Worm (Caenorhabditis elegans) whole organism, L4 larva: Measurements from ENCODE around the gene spop-1.
A peak's percentile ranks its signal among the peaks of the same experiment; 100 is the strongest.

Experiments used
- F26F4.8 ChIP-seq: fragments of 200-800 bp; sonication (Bioruptor generic); conservative IDR thresholded peaks from 2 replicates; pipeline ENCODE4 v1.3.6; 2022; ENCODE audit warnings: missing genetic modification characterization, missing compliant biosample characterization
- F37D6.2 ChIP-seq: sonication (generic microtip); optimal IDR thresholded peaks from 2 replicates; lab custom pipeline; 2016; ENCODE audit warnings: mild to moderate bottlenecking, missing genetic modification characterization, missing compliant biosample characterization
- F49E8.2 ChIP-seq: sonication (generic microtip); optimal IDR thresholded peaks from 2 replicates; lab custom pipeline; 2016; ENCODE audit warnings: missing compliant biosample characterization, mild to moderate bottlenecking, missing genetic modification characterization, borderline replicate concordance
- T20F7.1 ChIP-seq: fragments of 200-800 bp; sonication (Bioruptor generic); optimal IDR thresholded peaks from 2 replicates; lab custom pipeline; 2018; ENCODE audit warnings: mild to moderate bottlenecking, missing genetic modification characterization, missing compliant biosample characterization
- Y105C5A.15 ChIP-seq: fragments of 200-800 bp; sonication (Bioruptor generic); IDR thresholded peaks from 2 replicates; pipeline ENCODE4 v1.3.6; 2022; ENCODE audit warnings: missing genetic modification characterization, missing compliant biosample characterization
- Y48G9A.11 ChIP-seq: fragments of 200-800 bp; sonication (Bioruptor generic); IDR thresholded peaks from 2 replicates; pipeline ENCODE4 v1.3.6; 2022; ENCODE audit warnings: missing genetic modification reagents, missing genetic modification characterization, missing compliant biosample characterization
- Y75B8A.6 ChIP-seq: fragments of 200-800 bp; sonication (Bioruptor generic); IDR thresholded peaks from 2 replicates; pipeline ENCODE4 v1.3.6; 2022; ENCODE audit warnings: missing genetic modification reagents, missing genetic modification characterization, missing compliant biosample characterization
- ceh-20 ChIP-seq: fragments of 200-800 bp; sonication (Bioruptor generic); IDR thresholded peaks from 2 replicates; pipeline ENCODE4 v1.3.6; 2022; ENCODE audit warnings: missing genetic modification reagents, missing genetic modification characterization, missing compliant biosample characterization
- ceh-32 ChIP-seq: sonication (generic microtip); optimal IDR thresholded peaks from 2 replicates; lab custom pipeline; 2016; ENCODE audit warnings: mild to moderate bottlenecking, missing genetic modification characterization, missing compliant biosample characterization; ENCODE audit not compliant: poor library complexity
- ceh-62 ChIP-seq: sonication (generic microtip); optimal IDR thresholded peaks from 2 replicates; lab custom pipeline; 2017; ENCODE audit warnings: missing biosample characterization, missing genetic modification characterization
- cey-2 ChIP-seq: sonication (generic microtip); optimal IDR thresholded peaks from 3 replicates; lab custom pipeline; 2017; ENCODE audit warnings: missing genetic modification characterization, mild to moderate bottlenecking, missing compliant biosample characterization, antibody characterized with exemption, borderline replicate concordance; ENCODE audit not compliant: insufficient read depth
- daf-16 ChIP-seq, 3 experiments: sonication (generic microtip); optimal IDR thresholded peaks; 2 replicates each; lab custom pipeline; 2016 to 2017; ENCODE audit warnings: missing genetic modification characterization in 3 of 3, missing genetic modification reagents in 3 of 3, mild to moderate bottlenecking in 2 of 3, missing compliant biosample characterization in 2 of 3, missing biosample characterization in 1 of 3, moderate library complexity in 1 of 3
- daf-19 ChIP-seq: fragments of 200-800 bp; sonication (Bioruptor generic); conservative IDR thresholded peaks from 2 replicates; pipeline ENCODE4 v1.3.6; 2022; ENCODE audit warnings: missing genetic modification characterization, missing compliant biosample characterization
- dmd-6 ChIP-seq: fragments of 200-800 bp; sonication (Bioruptor generic); IDR thresholded peaks from 2 replicates; pipeline ENCODE4 v1.3.6; 2022; ENCODE audit warnings: missing genetic modification reagents, missing genetic modification characterization, missing compliant biosample characterization
- egl-27 ChIP-seq: sonication (generic microtip); optimal IDR thresholded peaks from 3 replicates; lab custom pipeline; 2017; ENCODE audit warnings: missing biosample characterization, missing genetic modification reagents, missing genetic modification characterization
- hif-1 ChIP-seq, 2 experiments: sonication (generic microtip); optimal IDR thresholded peaks; 2 replicates each; lab custom pipeline; 2016 to 2017; ENCODE audit warnings: missing compliant biosample characterization in 2 of 2, missing genetic modification characterization in 2 of 2, missing genetic modification reagents in 2 of 2, missing genotype in 2 of 2, mild to moderate bottlenecking in 1 of 2
- lin-1 ChIP-seq: fragments of 200-800 bp; sonication (Bioruptor generic); IDR thresholded peaks from 2 replicates; pipeline ENCODE4 v1.3.6; 2022; ENCODE audit warnings: missing genetic modification reagents, missing genetic modification characterization, missing compliant biosample characterization
- lin-13 ChIP-seq: fragments of 150-350 bp; optimal IDR thresholded peaks from 2 replicates; lab custom pipeline; 2014; ENCODE audit warnings: missing biosample characterization, missing genetic modification reagents, missing genetic modification characterization
- lin-15B ChIP-seq: fragments of 150-350 bp; sonication (generic microtip); optimal IDR thresholded peaks from 3 replicates; lab custom pipeline; 2014; ENCODE audit warnings: missing biosample characterization, missing genetic modification characterization
- mdt-29 ChIP-seq: fragments of 200-800 bp; sonication (Bioruptor generic); IDR thresholded peaks from 2 replicates; pipeline ENCODE4 v1.3.6; 2022; ENCODE audit warnings: missing genetic modification reagents, missing genetic modification characterization, missing compliant biosample characterization
- mxl-2 ChIP-seq: fragments of 200-800 bp; sonication (Bioruptor generic); conservative IDR thresholded peaks from 2 replicates; pipeline ENCODE4 v1.3.6; 2022; ENCODE audit warnings: missing genetic modification reagents, missing genetic modification characterization, missing compliant biosample characterization
- nhr-10 ChIP-seq: fragments of 150-350 bp; optimal IDR thresholded peaks from 2 replicates; lab custom pipeline; 2014; ENCODE audit warnings: missing biosample characterization, missing genetic modification characterization
- nhr-11 ChIP-seq: fragments of 150-350 bp; optimal IDR thresholded peaks from 2 replicates; lab custom pipeline; 2014; ENCODE audit warnings: missing biosample characterization, missing genetic modification characterization
- nhr-237 ChIP-seq: sonication (generic microtip); optimal IDR thresholded peaks from 2 replicates; lab custom pipeline; 2017; ENCODE audit warnings: missing biosample characterization, missing genetic modification characterization
- nhr-25 ChIP-seq: sonication (generic microtip); optimal IDR thresholded peaks from 2 replicates; lab custom pipeline; 2017; ENCODE audit warnings: missing genetic modification characterization, mild to moderate bottlenecking, missing compliant biosample characterization, antibody characterized with exemption, moderate library complexity, borderline replicate concordance; ENCODE audit not compliant: insufficient read depth
- nhr-28 ChIP-seq: fragments of 150-350 bp; optimal IDR thresholded peaks from 2 replicates; lab custom pipeline; 2014; ENCODE audit warnings: missing biosample characterization, missing genetic modification characterization
- nhr-41 ChIP-seq: fragments of 200-800 bp; sonication (Bioruptor generic); IDR thresholded peaks from 2 replicates; pipeline ENCODE4 v1.3.6; 2022; ENCODE audit warnings: missing genetic modification reagents, missing genetic modification characterization, missing compliant biosample characterization
- nhr-42 ChIP-seq: fragments of 200-800 bp; sonication (Bioruptor generic); IDR thresholded peaks from 2 replicates; pipeline ENCODE4 v1.3.6; 2022; ENCODE audit warnings: missing genetic modification characterization, missing compliant biosample characterization
- nhr-76 ChIP-seq: fragments of 150-350 bp; optimal IDR thresholded peaks from 2 replicates; lab custom pipeline; 2014; ENCODE audit warnings: missing biosample characterization, missing genetic modification characterization
- nhr-77 ChIP-seq: fragments of 150-350 bp; optimal IDR thresholded peaks from 2 replicates; lab custom pipeline; 2014; ENCODE audit warnings: missing biosample characterization, missing genetic modification characterization
- pqm-1 ChIP-seq: sonication (generic microtip); optimal IDR thresholded peaks from 2 replicates; lab custom pipeline; 2017; ENCODE audit warnings: missing biosample characterization, missing genetic modification characterization
- rbr-2 ChIP-seq: sonication (generic microtip); optimal IDR thresholded peaks from 2 replicates; lab custom pipeline; 2016; ENCODE audit warnings: missing genotype, missing genetic modification characterization, missing compliant biosample characterization
- saeg-2 ChIP-seq: fragments of 200-800 bp; sonication (Bioruptor generic); IDR thresholded peaks from 2 replicates; pipeline ENCODE4 v1.3.6; 2022; ENCODE audit warnings: missing genetic modification reagents, missing genetic modification characterization, missing compliant biosample characterization
- spr-1 ChIP-seq: sonication (generic microtip); optimal IDR thresholded peaks from 2 replicates; lab custom pipeline; 2016; ENCODE audit warnings: mild to moderate bottlenecking, missing genetic modification characterization, missing compliant biosample characterization
- spr-3 ChIP-seq: fragments of 200-800 bp; sonication (Bioruptor generic); optimal IDR thresholded peaks from 2 replicates; lab custom pipeline; 2018; ENCODE audit warnings: mild to moderate bottlenecking, missing genetic modification characterization, missing compliant biosample characterization
- tra-1 ChIP-seq: fragments of 200-800 bp; sonication (Bioruptor generic); IDR thresholded peaks from 2 replicates; pipeline ENCODE4 v1.3.6; 2022; ENCODE audit warnings: missing genetic modification reagents, missing genetic modification characterization, missing compliant biosample characterization
- unc-39 ChIP-seq: sonication (generic microtip); optimal IDR thresholded peaks from 2 replicates; lab custom pipeline; 2017; ENCODE audit warnings: missing biosample characterization, missing genetic modification characterization
- zfp-3 ChIP-seq: fragments of 200-800 bp; sonication (Bioruptor generic); conservative IDR thresholded peaks from 2 replicates; pipeline ENCODE4 v1.3.6; 2022; ENCODE audit warnings: missing genetic modification reagents, missing genetic modification characterization, missing compliant biosample characterization
- zip-2 ChIP-seq: fragments of 150-350 bp; optimal IDR thresholded peaks from 2 replicates; lab custom pipeline; 2014; ENCODE audit warnings: missing biosample characterization, missing genetic modification characterization
- ztf-11 ChIP-seq: fragments of 150-350 bp; optimal IDR thresholded peaks from 2 replicates; lab custom pipeline; 2014; ENCODE audit warnings: missing biosample characterization, missing genetic modification characterization

The spop-1 gene

DNA sequence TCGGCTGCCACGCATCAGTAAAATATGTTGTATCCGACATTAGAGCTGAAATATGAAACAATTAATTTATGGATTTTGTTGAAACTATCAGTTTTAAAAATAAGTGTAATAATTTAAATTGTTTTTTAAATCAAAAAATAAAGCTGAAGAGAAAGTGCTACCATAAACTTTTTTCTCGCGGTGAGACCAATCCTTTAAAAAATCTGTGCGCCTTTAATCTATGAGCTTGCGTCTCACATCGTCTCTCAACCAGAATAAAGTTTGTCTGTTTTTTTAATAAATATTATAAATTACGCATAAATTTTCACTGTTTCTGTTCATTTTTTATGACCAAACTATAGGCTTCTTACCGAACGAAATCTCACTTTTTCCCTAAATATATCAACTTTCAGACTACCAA, 14.6 kb downstream of the spop-1 start, which contains the start of gene T16H12.3:
TSS of gene T16H12.3 (minus strand) at position 51 of the 400 bp plus-strand sequence.
- TF ChIP-seq ceh-20 (no peak), F49E8.2 (tag; lab: Kevin White, UChicago) (no peak), nhr-28 (tag; lab: Kevin White, UChicago) (no peak), lin-15B (no peak), F26F4.8 (GFP tag; lab: Robert Waterston, UW) (no peak), nhr-42 (no peak), Y105C5A.15 (GFP tag; lab: Robert Waterston, UW) (no peak), dmd-6 (GFP tag; lab: Robert Waterston, UW) (no peak), zip-2 (no peak), nhr-11 (tag; lab: Kevin White, UChicago) (no peak), saeg-2 (GFP tag; lab: Robert Waterston, UW) (no peak)

DNA sequence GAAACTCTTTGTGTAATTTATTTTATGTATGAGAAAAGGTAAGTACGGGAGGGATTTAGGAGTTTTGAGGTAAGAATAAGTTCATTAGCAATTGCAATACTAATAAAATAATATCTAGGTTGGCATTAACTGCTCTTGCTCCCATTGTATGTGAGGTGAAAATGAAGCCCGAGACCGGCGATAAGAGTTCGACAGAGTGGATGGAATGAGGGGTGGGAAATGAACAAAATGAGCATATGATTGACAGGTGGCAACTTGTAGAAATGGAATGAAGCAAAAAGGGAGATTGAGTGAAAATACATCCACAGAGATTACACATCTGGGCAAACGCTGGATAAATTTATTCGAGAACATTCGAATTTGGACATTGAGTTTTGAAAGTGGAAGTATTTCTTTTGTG, 19.1 kb downstream of the spop-1 start:
- TF ChIP-seq T20F7.1 (GFP tag; lab: Kevin White, UChicago): no peak
- no peak for TF ChIP-seq spr-1 (tag; lab: Kevin White, UChicago)
- TF ChIP-seq nhr-77 (tag; lab: Kevin White, UChicago): no peak
- TF ChIP-seq lin-1: no peak
- TF ChIP-seq Y75B8A.6 (GFP tag; lab: Robert Waterston, UW): no peak
- TF ChIP-seq tra-1 (GFP tag; lab: Robert Waterston, UW): peak; percentile 94
- TF ChIP-seq cey-2 (tag; lab: Kevin White, UChicago): no peak
- TF ChIP-seq ceh-62 (tag; lab: Kevin White, UChicago): no peak
- TF ChIP-seq dmd-6 (GFP tag; lab: Robert Waterston, UW): peak; percentile 54
- TF ChIP-seq daf-19 (GFP tag; lab: Robert Waterston, UW): no peak
- TF ChIP-seq, all 104 proteins: peak for 2

- no peak for TF ChIP-seq mxl-2
- TF ChIP-seq nhr-76: no peak
- no peak for TF ChIP-seq mdt-29 (GFP tag; lab: Robert Waterston, UW)
- TF ChIP-seq ceh-20: no peak
- TF ChIP-seq nhr-28 (tag; lab: Kevin White, UChicago): no peak
- TF ChIP-seq lin-13 (GFP tag; lab: Kevin White, UChicago): no peak
- no peak for TF ChIP-seq rbr-2 (tag; lab: Kevin White, UChicago)
- no peak for TF ChIP-seq nhr-77 (tag; lab: Kevin White, UChicago)
- no peak for TF ChIP-seq unc-39 (tag; lab: Kevin White, UChicago)
Measured at ce11 chrIII:10078151-10078550, 19.7 kb downstream of the spop-1 start, which contains the start of gene T16G12.9. Gene T16G12.9 (minus strand): TSS chrIII:10078251.

DNA sequence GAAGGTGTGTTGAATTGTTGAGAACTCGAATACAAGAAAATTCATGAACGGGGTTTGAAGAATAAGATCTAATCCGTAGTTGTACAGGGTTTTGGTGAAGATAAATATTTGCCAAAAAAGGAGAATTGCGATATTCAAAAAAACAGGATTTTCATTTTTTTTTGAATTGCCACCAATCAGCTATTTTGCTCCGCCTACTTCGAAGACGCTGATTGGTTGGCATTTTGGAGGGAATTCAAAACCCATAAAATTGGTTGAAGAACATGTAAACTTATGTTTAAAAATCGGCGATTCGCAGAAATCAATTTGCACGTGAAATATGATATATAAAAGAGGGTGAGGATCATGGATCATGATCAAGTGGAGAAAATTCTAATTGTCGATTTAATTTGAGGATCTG, 21.8 kb downstream of the spop-1 start:
- TF ChIP-seq hif-1 (tag; optimal IDR thresholded peaks at IDR 0.05; lab: Kevin White, UChicago) (no peak), saeg-2 (GFP tag; lab: Robert Waterston, UW) (no peak), nhr-237 (tag; lab: Kevin White, UChicago) (no peak), nhr-41 (GFP tag; lab: Robert Waterston, UW) (no peak), nhr-25 (tag; lab: Kevin White, UChicago) (no peak), ceh-32 (tag; lab: Kevin White, UChicago) (no peak), spr-3 (no peak), nhr-10 (no peak), cey-2 (tag; lab: Kevin White, UChicago) (no peak), zfp-3 (GFP tag; lab: Robert Waterston, UW) (no peak), daf-16 (GFP tag; optimal IDR thresholded peaks at IDR 0.05; lab: Kevin White, UChicago) (no peak), daf-16 (tag; optimal IDR thresholded peaks at IDR 0.05; lab: Kevin White, UChicago) (no peak), egl-27 (no peak), lin-15B (no peak), ztf-11 (tag; lab: Kevin White, UChicago) (no peak), F37D6.2 (tag; lab: Kevin White, UChicago) (no peak), pqm-1 (no peak), Y48G9A.11 (no peak)
- TF ChIP-seq, all 104 proteins: peak for 0
